Worm (Caenorhabditis elegans) whole organism, L1 larva: ENCODE results near the gene D1044.4.

Source experiments
- C04F5.9 ChIP-seq: sonication (generic microtip); optimal IDR thresholded peaks from 2 replicates; lab custom pipeline; 2016; ENCODE audit warnings: missing genetic modification characterization, missing compliant biosample characterization
- C16A3.4 ChIP-seq: fragments of 150-350 bp; optimal IDR thresholded peaks from 2 replicates; lab custom pipeline; 2014; ENCODE audit warnings: missing biosample characterization, missing genetic modification characterization
- F16B12.6 ChIP-seq: fragments of 150-350 bp; optimal IDR thresholded peaks from 2 replicates; lab custom pipeline; 2014; ENCODE audit warnings: missing biosample characterization, missing genetic modification characterization
- aha-1 ChIP-seq: fragments of 150-350 bp; optimal IDR thresholded peaks from 2 replicates; lab custom pipeline; 2014; ENCODE audit warnings: missing biosample characterization, missing genetic modification characterization
- alr-1 ChIP-seq: fragments of 200-800 bp; sonication (Bioruptor generic); optimal IDR thresholded peaks from 2 replicates; lab custom pipeline; 2018; ENCODE audit warnings: borderline replicate concordance, mild to moderate bottlenecking, missing genetic modification characterization, missing compliant biosample characterization
- blmp-1 ChIP-seq: fragments of 150-350 bp; optimal IDR thresholded peaks from 2 replicates; lab custom pipeline; 2014; ENCODE audit warnings: missing biosample characterization, missing genetic modification characterization
- ceh-82 ChIP-seq, 3 experiments: fragments of 150-350 bp in 1 of 3; sonication (generic microtip) in 2 of 3; optimal IDR thresholded peaks; 2 replicates each; lab custom pipeline; 2014 to 2017; ENCODE audit warnings: missing biosample characterization in 3 of 3, missing genetic modification characterization in 3 of 3
- ceh-88 ChIP-seq: fragments of 200-800 bp; sonication (Bioruptor generic); IDR thresholded peaks from 2 replicates; pipeline ENCODE4 v1.3.6; 2022; ENCODE audit warnings: missing genetic modification characterization, missing compliant biosample characterization
- ceh-90 ChIP-seq: sonication (generic microtip); optimal IDR thresholded peaks from 2 replicates; lab custom pipeline; 2016; ENCODE audit warnings: missing genetic modification characterization, missing compliant biosample characterization
- dpl-1 ChIP-seq, 3 experiments: fragments of 150-350 bp in 2 of 3; sonication (generic microtip) in 1 of 3; optimal IDR thresholded peaks; 2 replicates each; lab custom pipeline; 2014 to 2017; ENCODE audit warnings: missing biosample characterization in 3 of 3, missing genetic modification characterization in 3 of 3, missing genetic modification reagents in 3 of 3
- efl-1 ChIP-seq, 4 experiments: fragments of 150-350 bp; optimal IDR thresholded peaks in 3 of 4; peaks in 1 of 4; 1 replicate in 1 of 4; 2 replicates in 3 of 4; lab custom pipeline; 2014; ENCODE audit warnings: missing biosample characterization in 2 of 4, missing genetic modification characterization in 2 of 4, missing genetic modification reagents in 2 of 4
- efl-3 ChIP-seq: fragments of 200-800 bp; sonication (Bioruptor generic); optimal IDR thresholded peaks from 2 replicates; lab custom pipeline; 2018; ENCODE audit warnings: mild to moderate bottlenecking, missing genetic modification characterization, missing compliant biosample characterization
- egl-27 ChIP-seq, 2 experiments: fragments of 150-350 bp in 1 of 2; sonication (generic microtip); optimal IDR thresholded peaks; 3 replicates each; lab custom pipeline; 2017 to 2018; ENCODE audit warnings: missing biosample characterization in 2 of 2, missing genetic modification characterization in 2 of 2, missing genetic modification reagents in 2 of 2
- ets-5 ChIP-seq: fragments of 200-800 bp; sonication (Bioruptor generic); IDR thresholded peaks from 2 replicates; pipeline ENCODE4 v1.3.6; 2022; ENCODE audit warnings: missing genetic modification characterization, missing compliant biosample characterization
- fkh-10 ChIP-seq: sonication (generic microtip); optimal IDR thresholded peaks from 2 replicates; lab custom pipeline; 2017; ENCODE audit warnings: missing biosample characterization, missing genetic modification reagents, missing genetic modification characterization
- hlh-4 ChIP-seq: sonication (generic microtip); optimal IDR thresholded peaks from 2 replicates; lab custom pipeline; 2016; ENCODE audit warnings: mild to moderate bottlenecking, missing genetic modification characterization, missing compliant biosample characterization
- isw-1 ChIP-seq: fragments of 200-800 bp; sonication (Bioruptor generic); IDR thresholded peaks from 2 replicates; pipeline ENCODE4 v1.3.6; 2022; ENCODE audit warnings: missing genetic modification characterization, missing compliant biosample characterization
- jun-1 ChIP-seq: fragments of 150-350 bp; optimal IDR thresholded peaks from 2 replicates; lab custom pipeline; 2014; ENCODE audit warnings: missing biosample characterization, missing genetic modification reagents, missing genetic modification characterization
- lin-35 ChIP-seq, 2 experiments: fragments of 150-350 bp; optimal IDR thresholded peaks; 2 replicates each; lab custom pipeline; 2014; ENCODE audit warnings: missing biosample characterization in 2 of 2, missing genetic modification characterization in 2 of 2, missing genetic modification reagents in 2 of 2
- lir-3 ChIP-seq: sonication (generic microtip); optimal IDR thresholded peaks from 2 replicates; lab custom pipeline; 2016; ENCODE audit warnings: mild to moderate bottlenecking, missing genetic modification characterization, moderate library complexity, missing compliant biosample characterization; ENCODE audit not compliant: poor library complexity
- lsy-2 ChIP-seq, 2 experiments: fragments of 150-350 bp; optimal IDR thresholded peaks; 2 replicates each; lab custom pipeline; 2014; ENCODE audit warnings: missing biosample characterization in 2 of 2, missing genetic modification characterization in 2 of 2
- mab-9 ChIP-seq: fragments of 200-800 bp; sonication (Bioruptor generic); IDR thresholded peaks from 2 replicates; pipeline ENCODE4 v1.3.6; 2022; ENCODE audit warnings: missing genetic modification reagents, missing genetic modification characterization, missing compliant biosample characterization
- mdl-1 ChIP-seq, 2 experiments: fragments of 150-350 bp; optimal IDR thresholded peaks; 2 replicates each; lab custom pipeline; 2014 to 2017; ENCODE audit warnings: missing biosample characterization in 2 of 2, missing genetic modification characterization in 2 of 2, inconsistent platforms in 1 of 2
- nhr-12 ChIP-seq: sonication (generic microtip); optimal IDR thresholded peaks from 2 replicates; lab custom pipeline; 2017; ENCODE audit warnings: missing biosample characterization, missing genetic modification characterization
- nhr-19 ChIP-seq: fragments of 200-800 bp; sonication (Bioruptor generic); conservative IDR thresholded peaks from 2 replicates; pipeline ENCODE4 v1.3.6; 2022; ENCODE audit warnings: missing genetic modification characterization, missing compliant biosample characterization
- nhr-47 ChIP-seq: sonication (generic microtip); optimal IDR thresholded peaks from 2 replicates; lab custom pipeline; 2016; ENCODE audit warnings: mild to moderate bottlenecking, missing genetic modification characterization, moderate library complexity, missing compliant biosample characterization
- nhr-76 ChIP-seq: sonication (generic microtip); optimal IDR thresholded peaks from 2 replicates; lab custom pipeline; 2017; ENCODE audit warnings: missing biosample characterization, missing genetic modification characterization
- nhr-77 ChIP-seq: fragments of 150-350 bp; optimal IDR thresholded peaks from 2 replicates; lab custom pipeline; 2014; ENCODE audit warnings: missing biosample characterization, missing genetic modification characterization
- nhr-85 ChIP-seq: sonication (generic microtip); peaks from one replicate; lab custom pipeline; 2016; ENCODE audit warnings: missing genetic modification characterization, inconsistent platforms, missing compliant biosample characterization
- rnt-1 ChIP-seq: sonication (generic microtip); optimal IDR thresholded peaks from 2 replicates; lab custom pipeline; 2016; ENCODE audit warnings: mild to moderate bottlenecking, missing genetic modification characterization, moderate library complexity, missing compliant biosample characterization
- skn-1 ChIP-seq: fragments of 150-350 bp; optimal IDR thresholded peaks from 2 replicates; lab custom pipeline; 2014; ENCODE audit warnings: missing biosample characterization, missing genetic modification characterization
- sox-4 ChIP-seq: sonication (generic microtip); optimal IDR thresholded peaks from 2 replicates; lab custom pipeline; 2016; ENCODE audit warnings: missing genetic modification characterization, missing compliant biosample characterization
- unc-98 ChIP-seq: fragments of 200-800 bp; sonication (Bioruptor generic); IDR thresholded peaks from 2 replicates; pipeline ENCODE4 v1.3.6; 2022; ENCODE audit warnings: missing genetic modification characterization, missing compliant biosample characterization
- vab-15 ChIP-seq: sonication (generic microtip); optimal IDR thresholded peaks from 2 replicates; lab custom pipeline; 2017; ENCODE audit warnings: missing genotype, mild to moderate bottlenecking, missing genetic modification characterization, missing compliant biosample characterization
- ztf-11 ChIP-seq, 2 experiments: sonication (generic microtip); optimal IDR thresholded peaks; 2 replicates each; lab custom pipeline; 2016 to 2017; ENCODE audit warnings: missing genetic modification characterization in 2 of 2, missing biosample characterization in 1 of 2, missing compliant biosample characterization in 1 of 2

The D1044.4 gene

ce11 chrIII:5487087-5487603, 34.7 kb downstream of the D1044.4 start, which contains the start of gene osg-1:
Gene osg-1, plus strand, starts transcription at chrIII:5487553.
- TF ChIP-seq efl-1 (optimal IDR thresholded peaks at IDR 0.05; lab: Kevin White, UChicago) (no peak), efl-1 (GFP tag; optimal IDR thresholded peaks at IDR 0.05 in 1 of 2; lab: Kevin White, UChicago) (peak in 1 of 2 experiments; percentile 45), nhr-85 (tag; lab: Kevin White, UChicago) (peak; percentile 9), F16B12.6 (tag; lab: Kevin White, UChicago) (no peak)

ce11 chrIII:5486345-5486744, 35.5 kb downstream of the D1044.4 start:
- TF ChIP-seq hlh-4 (tag; lab: Kevin White, UChicago) (no peak), C04F5.9 (tag; lab: Kevin White, UChicago) (no peak), rnt-1 (tag; lab: Kevin White, UChicago) (peak; percentile 26), efl-1 (optimal IDR thresholded peaks at IDR 0.05; lab: Kevin White, UChicago) (no peak), efl-1 (GFP tag; optimal IDR thresholded peaks at IDR 0.05 in 1 of 2; lab: Kevin White, UChicago) (peak in 1 of 2 experiments; percentile 42), vab-15 (tag; lab: Kevin White, UChicago) (no peak), jun-1 (tag; lab: Kevin White, UChicago) (no peak), mdl-1 (tag; optimal IDR thresholded peaks at IDR 0.05; lab: Kevin White, UChicago) (no peak)

- TF ChIP-seq dpl-1 (GFP tag; optimal IDR thresholded peaks at IDR 0.05; lab: Kevin White, UChicago) (peak; percentile 70 to 89 (median 86)), ztf-11 (tag; optimal IDR thresholded peaks at IDR 0.05; lab: Kevin White, UChicago) (no peak), mdl-1 (tag; optimal IDR thresholded peaks at IDR 0.05; lab: Kevin White, UChicago) (no peak), nhr-77 (tag; lab: Kevin White, UChicago) (no peak), blmp-1 (peak; percentile 36), ets-5 (GFP tag; lab: Robert Waterston, UW) (no peak), nhr-85 (tag; lab: Kevin White, UChicago) (no peak), efl-1 (optimal IDR thresholded peaks at IDR 0.05; lab: Kevin White, UChicago) (peak in 1 of 2 experiments; percentile 83), efl-1 (GFP tag; optimal IDR thresholded peaks at IDR 0.05 in 1 of 2; lab: Kevin White, UChicago) (peak; percentile 87 to 99), egl-27 (tag; optimal IDR thresholded peaks at IDR 0.05; lab: Kevin White, UChicago) (no peak), nhr-12 (tag; lab: Kevin White, UChicago) (no peak), aha-1 (no peak), efl-3 (GFP tag; lab: Kevin White, UChicago) (no peak), ceh-90 (tag; lab: Kevin White, UChicago) (no peak), lin-35 (GFP tag; optimal IDR thresholded peaks at IDR 0.05; lab: Kevin White, UChicago) (peak; percentile 73 to 94), C16A3.4 (tag; lab: Kevin White, UChicago) (peak; percentile 21), fkh-10 (GFP tag; lab: Kevin White, UChicago) (no peak), ceh-82 (tag; optimal IDR thresholded peaks at IDR 0.05; lab: Kevin White, UChicago) (no peak), nhr-19 (GFP tag; lab: Robert Waterston, UW) (no peak), lir-3 (tag; lab: Kevin White, UChicago) (no peak), mab-9 (no peak), lsy-2 (tag; optimal IDR thresholded peaks at IDR 0.05; lab: Kevin White, UChicago) (peak in 1 of 2 experiments; percentile 60), skn-1 (tag; lab: Kevin White, UChicago) (no peak), ceh-88 (no peak), sox-4 (tag; lab: Kevin White, UChicago) (no peak), isw-1 (GFP tag; lab: Robert Waterston, UW) (no peak), unc-98 (no peak)
These were observed 38.0 kb downstream of the D1044.4 start, which contains the start of the genes R02F2.7 and R02F2.4 for ce11 chrIII:5483738-5484315. Gene R02F2.7, minus strand, starts transcription at chrIII:5483773. Gene R02F2.4, plus strand, starts transcription at chrIII:5484289.

ce11 chrIII:5479493-5480167, 42.2 kb downstream of the D1044.4 start:
- TF ChIP-seq alr-1 (no peak), C04F5.9 (tag; lab: Kevin White, UChicago) (no peak), nhr-76 (tag; lab: Kevin White, UChicago) (no peak), ceh-82 (tag; optimal IDR thresholded peaks at IDR 0.05; lab: Kevin White, UChicago) (no peak), rnt-1 (tag; lab: Kevin White, UChicago) (no peak), nhr-47 (tag; lab: Kevin White, UChicago) (no peak), efl-1 (optimal IDR thresholded peaks at IDR 0.05; lab: Kevin White, UChicago) (no peak), efl-1 (GFP tag; optimal IDR thresholded peaks at IDR 0.05 in 1 of 2; lab: Kevin White, UChicago) (peak in 1 of 2 experiments; percentile 83)
- TF ChIP-seq, all 84 proteins: peak for 1
